Worm (Caenorhabditis elegans) whole organism, early embryonic: ENCODE measurements around the gene C06A12.8.

Experiments
- ama-1 ChIP-seq: fragments of 150-350 bp; optimal IDR thresholded peaks from 2 replicates; lab custom pipeline; 2014
- ceh-13 ChIP-seq: fragments of 200-800 bp; sonication (Bioruptor generic); optimal IDR thresholded peaks from 2 replicates; lab custom pipeline; 2018; ENCODE audit warnings: mild to moderate bottlenecking, missing genetic modification characterization, missing compliant biosample characterization
- hnd-1 ChIP-seq: sonication (generic microtip); optimal IDR thresholded peaks from 2 replicates; lab custom pipeline; 2016; ENCODE audit warnings: missing genetic modification characterization, missing compliant biosample characterization
- pes-1 ChIP-seq: fragments of 200-800 bp; sonication (Bioruptor generic); IDR thresholded peaks from 2 replicates; pipeline ENCODE4 v1.3.6; 2022; ENCODE audit warnings: missing genetic modification reagents, missing genetic modification characterization, missing compliant biosample characterization
- scrt-1 ChIP-seq: fragments of 200-800 bp; sonication (Bioruptor generic); IDR thresholded peaks from 2 replicates; pipeline ENCODE4 v1.3.6; 2022; ENCODE audit warnings: missing genetic modification characterization, missing compliant biosample characterization
- sea-1 ChIP-seq: fragments of 200-800 bp; sonication (Bioruptor generic); conservative IDR thresholded peaks from 2 replicates; pipeline ENCODE4 v1.3.6; 2022; ENCODE audit warnings: missing genetic modification characterization, missing compliant biosample characterization
- tbx-37 ChIP-seq: fragments of 200-800 bp; sonication (Bioruptor generic); conservative IDR thresholded peaks from 2 replicates; pipeline ENCODE4 v1.3.6; 2022; ENCODE audit warnings: missing genetic modification reagents, missing genetic modification characterization, missing compliant biosample characterization
- tra-4 ChIP-seq: sonication (generic microtip); optimal IDR thresholded peaks from 2 replicates; lab custom pipeline; 2017; ENCODE audit warnings: missing genetic modification characterization, missing compliant biosample characterization

DNA sequence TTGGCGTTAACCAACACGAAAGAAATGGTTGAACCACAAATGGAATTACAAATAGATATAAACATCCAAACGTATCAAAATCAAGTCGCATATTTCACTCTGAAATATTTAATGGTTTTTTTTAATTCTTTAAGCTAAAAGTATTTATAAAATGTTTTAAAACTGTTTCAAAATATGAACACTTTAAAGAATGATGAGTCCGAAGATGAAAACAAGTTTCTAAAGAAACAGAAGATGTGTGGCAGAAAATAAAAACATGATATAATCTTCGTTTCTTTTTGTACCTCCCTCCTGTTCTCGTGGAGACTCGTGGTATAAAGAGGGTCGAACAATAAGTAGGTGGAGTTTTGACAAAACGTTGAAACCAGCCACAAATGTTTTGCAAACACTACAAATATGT, 5.9 kb upstream of the C06A12.8 start, which contains the start of gene lact-6:
- no peak for TF ChIP-seq tra-4 (tag; lab: Kevin White, UChicago)
- no peak for TF ChIP-seq tbx-37 (GFP tag; lab: Robert Waterston, UW)
- no peak for TF ChIP-seq pes-1 (GFP tag; lab: Robert Waterston, UW)
- no peak for TF ChIP-seq hnd-1
- TF ChIP-seq sea-1 (GFP tag; lab: Robert Waterston, UW) = no peak
- no peak for TF ChIP-seq ama-1 (lab: Kevin White, UChicago)
- TF ChIP-seq ceh-13 = no peak
- TF ChIP-seq scrt-1 (GFP tag; lab: Robert Waterston, UW) = no peak
